ENCODE assay signal across 2 worm cellular contexts in the genomic region with DNA sequence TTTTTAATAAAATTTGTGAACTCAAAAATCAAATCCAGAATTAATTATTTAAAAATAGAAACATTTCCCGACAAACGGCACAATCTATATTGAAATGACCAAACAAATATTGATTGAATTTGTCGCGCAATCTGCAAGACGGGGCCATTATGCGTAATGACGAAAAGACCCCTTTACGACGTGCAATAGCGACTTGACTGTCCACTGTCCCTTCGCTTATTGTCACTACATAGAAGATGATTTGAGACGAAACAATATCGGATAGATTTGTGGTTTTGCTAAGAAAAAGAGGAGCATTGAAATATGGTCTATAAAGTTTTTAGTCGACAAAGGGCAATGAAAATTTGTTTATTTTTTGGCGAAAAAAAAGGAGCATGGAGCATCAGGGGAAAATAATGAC.
TF ChIP-seq lines count a peak whose summit lies in the region.

No protein-coding gene starts in this region.

TF ChIP-seq in whole organism, L4 larva, 104 proteins besides CTCF, POLR2A, EP300 and RAD21:
- TF ChIP-seq F26F4.8 (GFP tag; conservative IDR thresholded peaks at IDR 0.05; lab: Robert Waterston, UW) (no peak), cey-2 (tag; optimal IDR thresholded peaks at IDR 0.05; lab: Kevin White, UChicago; ENCODE audit: borderline replicate concordance, insufficient read depth) (no peak), T20F7.1 (GFP tag; optimal IDR thresholded peaks at IDR 0.05; lab: Kevin White, UChicago) (no peak), ceh-82 (tag; optimal IDR thresholded peaks at IDR 0.05; lab: Kevin White, UChicago) (no peak), aha-1 (tag; lab: Kevin White, UChicago) (peak; percentile 55)
TF ChIP-seq in whole organism, L4 larva: peak in this region for 1.

TF ChIP-seq in whole organism, late embryonic, 69 proteins besides CTCF, POLR2A, EP300 and RAD21:
- TF ChIP-seq tbx-7 (tag; optimal IDR thresholded peaks at IDR 0.05; lab: Kevin White, UChicago) (no peak), gmeb-2 (tag; optimal IDR thresholded peaks at IDR 0.05; lab: Kevin White, UChicago) (no peak), sox-2 (GFP tag; IDR thresholded peaks at IDR 0.05; lab: Robert Waterston, UW) (no peak), sdc-2 (tag; optimal IDR thresholded peaks at IDR 0.05; lab: Kevin White, UChicago) (peak; percentile 97)
